Worm (Caenorhabditis elegans) whole organism, L1 larva: ENCODE results near the gene Y51A2A.16.
A peak's percentile ranks its signal among the peaks of the same experiment; 100 is the strongest.

Experiments used
- C04F5.9 ChIP-seq: sonication (generic microtip); optimal IDR thresholded peaks from 2 replicates; lab custom pipeline; 2016; ENCODE audit warnings: missing genetic modification characterization, missing compliant biosample characterization
- F16B12.6 ChIP-seq: fragments of 150-350 bp; optimal IDR thresholded peaks from 2 replicates; lab custom pipeline; 2014; ENCODE audit warnings: missing biosample characterization, missing genetic modification characterization
- Y116A8C.19 ChIP-seq: sonication (generic microtip); optimal IDR thresholded peaks from 2 replicates; lab custom pipeline; 2016; ENCODE audit warnings: missing compliant biosample characterization, missing genetic modification characterization, borderline replicate concordance
- alr-1 ChIP-seq: fragments of 200-800 bp; sonication (Bioruptor generic); optimal IDR thresholded peaks from 2 replicates; lab custom pipeline; 2018; ENCODE audit warnings: borderline replicate concordance, mild to moderate bottlenecking, missing genetic modification characterization, missing compliant biosample characterization
- aly-2 ChIP-seq: fragments of 150-350 bp; optimal IDR thresholded peaks from 2 replicates; lab custom pipeline; 2014; ENCODE audit warnings: missing biosample characterization, missing genetic modification characterization
- ceh-63 ChIP-seq: fragments of 200-800 bp; sonication (Bioruptor generic); optimal IDR thresholded peaks from 2 replicates; lab custom pipeline; 2018; ENCODE audit warnings: mild to moderate bottlenecking, missing genetic modification characterization, missing compliant biosample characterization
- ceh-90 ChIP-seq: sonication (generic microtip); optimal IDR thresholded peaks from 2 replicates; lab custom pipeline; 2016; ENCODE audit warnings: missing genetic modification characterization, missing compliant biosample characterization
- ces-1 ChIP-seq: fragments of 150-350 bp; optimal IDR thresholded peaks from 2 replicates; lab custom pipeline; 2014; ENCODE audit warnings: missing biosample characterization, missing genetic modification reagents, missing genetic modification characterization
- dsc-1 ChIP-seq: sonication (generic microtip); optimal IDR thresholded peaks from 2 replicates; lab custom pipeline; 2016; ENCODE audit warnings: mild to moderate bottlenecking, missing genetic modification characterization, missing compliant biosample characterization
- efl-1 ChIP-seq, 4 experiments: fragments of 150-350 bp; optimal IDR thresholded peaks in 3 of 4; peaks in 1 of 4; 1 replicate in 1 of 4; 2 replicates in 3 of 4; lab custom pipeline; 2014; ENCODE audit warnings: missing biosample characterization in 2 of 4, missing genetic modification characterization in 2 of 4, missing genetic modification reagents in 2 of 4
- efl-3 ChIP-seq: fragments of 200-800 bp; sonication (Bioruptor generic); optimal IDR thresholded peaks from 2 replicates; lab custom pipeline; 2018; ENCODE audit warnings: mild to moderate bottlenecking, missing genetic modification characterization, missing compliant biosample characterization
- egl-27 ChIP-seq, 2 experiments: fragments of 150-350 bp in 1 of 2; sonication (generic microtip); optimal IDR thresholded peaks; 3 replicates each; lab custom pipeline; 2017 to 2018; ENCODE audit warnings: missing biosample characterization in 2 of 2, missing genetic modification characterization in 2 of 2, missing genetic modification reagents in 2 of 2
- elt-2 ChIP-seq: sonication (generic microtip); optimal IDR thresholded peaks from 2 replicates; lab custom pipeline; 2016; ENCODE audit warnings: missing genetic modification characterization, mild to moderate bottlenecking, inconsistent platforms, missing compliant biosample characterization, missing genetic modification reagents
- grh-1 ChIP-seq: fragments of 200-800 bp; sonication (Bioruptor generic); IDR thresholded peaks from 2 replicates; pipeline ENCODE4 v1.3.6; 2022; ENCODE audit warnings: missing genetic modification reagents, missing genetic modification characterization, missing compliant biosample characterization
- hlh-4 ChIP-seq: sonication (generic microtip); optimal IDR thresholded peaks from 2 replicates; lab custom pipeline; 2016; ENCODE audit warnings: mild to moderate bottlenecking, missing genetic modification characterization, missing compliant biosample characterization
- hpl-2 ChIP-seq: fragments of 150-350 bp; optimal IDR thresholded peaks from 2 replicates; lab custom pipeline; 2014; ENCODE audit warnings: missing biosample characterization, missing genetic modification reagents, missing genetic modification characterization
- lin-14 ChIP-seq: fragments of 200-800 bp; sonication (Bioruptor generic); optimal IDR thresholded peaks from 2 replicates; lab custom pipeline; 2018; ENCODE audit warnings: mild to moderate bottlenecking, missing genetic modification characterization, moderate library complexity, missing compliant biosample characterization
- lin-35 ChIP-seq, 2 experiments: fragments of 150-350 bp; optimal IDR thresholded peaks; 2 replicates each; lab custom pipeline; 2014; ENCODE audit warnings: missing biosample characterization in 2 of 2, missing genetic modification characterization in 2 of 2, missing genetic modification reagents in 2 of 2
- mab-9 ChIP-seq: fragments of 200-800 bp; sonication (Bioruptor generic); IDR thresholded peaks from 2 replicates; pipeline ENCODE4 v1.3.6; 2022; ENCODE audit warnings: missing genetic modification reagents, missing genetic modification characterization, missing compliant biosample characterization
- nhr-11 ChIP-seq: fragments of 150-350 bp; optimal IDR thresholded peaks from 2 replicates; lab custom pipeline; 2014; ENCODE audit warnings: missing biosample characterization, missing genetic modification characterization
- nhr-237 ChIP-seq: fragments of 150-350 bp; optimal IDR thresholded peaks from 2 replicates; lab custom pipeline; 2014; ENCODE audit warnings: missing biosample characterization, missing genetic modification characterization
- nhr-28 ChIP-seq: fragments of 150-350 bp; optimal IDR thresholded peaks from 2 replicates; lab custom pipeline; 2014; ENCODE audit warnings: missing biosample characterization, missing genetic modification characterization
- nhr-47 ChIP-seq: sonication (generic microtip); optimal IDR thresholded peaks from 2 replicates; lab custom pipeline; 2016; ENCODE audit warnings: mild to moderate bottlenecking, missing genetic modification characterization, moderate library complexity, missing compliant biosample characterization
- nhr-76 ChIP-seq: sonication (generic microtip); optimal IDR thresholded peaks from 2 replicates; lab custom pipeline; 2017; ENCODE audit warnings: missing biosample characterization, missing genetic modification characterization
- nhr-84 ChIP-seq: sonication (generic microtip); optimal IDR thresholded peaks from 2 replicates; lab custom pipeline; 2017; ENCODE audit warnings: missing biosample characterization, missing genetic modification characterization
- nhr-85 ChIP-seq: sonication (generic microtip); peaks from one replicate; lab custom pipeline; 2016; ENCODE audit warnings: missing genetic modification characterization, inconsistent platforms, missing compliant biosample characterization
- nhr-90 ChIP-seq: sonication (generic microtip); optimal IDR thresholded peaks from 2 replicates; lab custom pipeline; 2016; ENCODE audit warnings: mild to moderate bottlenecking, missing genetic modification characterization, missing compliant biosample characterization; ENCODE audit not compliant: poor library complexity
- pqm-1 ChIP-seq: sonication (generic microtip); optimal IDR thresholded peaks from 3 replicates; lab custom pipeline; 2017; ENCODE audit warnings: missing biosample characterization, missing genetic modification characterization
- sox-4 ChIP-seq: sonication (generic microtip); optimal IDR thresholded peaks from 2 replicates; lab custom pipeline; 2016; ENCODE audit warnings: missing genetic modification characterization, missing compliant biosample characterization
- sptf-1 ChIP-seq: fragments of 150-350 bp; optimal IDR thresholded peaks from 2 replicates; lab custom pipeline; 2014; ENCODE audit warnings: missing biosample characterization, missing genetic modification characterization
- sup-37 ChIP-seq: fragments of 200-800 bp; sonication (Bioruptor generic); optimal IDR thresholded peaks from 2 replicates; lab custom pipeline; 2018; ENCODE audit warnings: mild to moderate bottlenecking, missing genetic modification characterization, missing compliant biosample characterization
- swsn-7 ChIP-seq: sonication (generic microtip); optimal IDR thresholded peaks from 2 replicates; lab custom pipeline; 2016; ENCODE audit warnings: missing genetic modification characterization, missing compliant biosample characterization
- tlp-1 ChIP-seq: fragments of 150-350 bp; optimal IDR thresholded peaks from 2 replicates; lab custom pipeline; 2014; ENCODE audit warnings: missing biosample characterization, missing genetic modification characterization
- unc-98 ChIP-seq: fragments of 200-800 bp; sonication (Bioruptor generic); IDR thresholded peaks from 2 replicates; pipeline ENCODE4 v1.3.6; 2022; ENCODE audit warnings: missing genetic modification characterization, missing compliant biosample characterization
- zag-1 ChIP-seq: fragments of 150-350 bp; optimal IDR thresholded peaks from 2 replicates; lab custom pipeline; 2014; ENCODE audit warnings: missing biosample characterization, missing genetic modification characterization
- zip-4 ChIP-seq: fragments of 200-800 bp; sonication (Bioruptor generic); optimal IDR thresholded peaks from 2 replicates; lab custom pipeline; 2018; ENCODE audit warnings: mild to moderate bottlenecking, missing genetic modification characterization, moderate library complexity, missing compliant biosample characterization
- ztf-4 ChIP-seq: fragments of 150-350 bp; optimal IDR thresholded peaks from 2 replicates; lab custom pipeline; 2014; ENCODE audit warnings: missing biosample characterization, missing genetic modification characterization

Y51A2A.16 gene

ce11 chrV:18268744-18269143 lies 11.9 kb downstream of the Y51A2A.16 start, which contains the start of gene fbxa-213 (continued):
- no peak for TF ChIP-seq dsc-1 (tag; lab: Kevin White, UChicago)

ce11 chrV:18266238-18266637 lies 14.4 kb downstream of the Y51A2A.16 start, which contains the start of gene R10E8.6:
Gene R10E8.6 (minus strand): TSS chrV:18266391.
- TF ChIP-seq efl-3 (GFP tag; lab: Kevin White, UChicago) (no peak), elt-2 (tag; lab: Kevin White, UChicago) (peak; percentile 78), lin-35 (GFP tag; optimal IDR thresholded peaks at IDR 0.05; lab: Kevin White, UChicago) (peak in 1 of 2 experiments; percentile 29), efl-1 (optimal IDR thresholded peaks at IDR 0.05; lab: Kevin White, UChicago) (no peak), efl-1 (GFP tag; optimal IDR thresholded peaks at IDR 0.05 in 1 of 2; lab: Kevin White, UChicago) (peak in 1 of 2 experiments; percentile 36), tlp-1 (tag; lab: Kevin White, UChicago) (peak; percentile 52), nhr-84 (tag; lab: Kevin White, UChicago) (no peak), unc-98 (GFP tag; lab: Robert Waterston, UW) (no peak), sup-37 (no peak), nhr-90 (tag; lab: Kevin White, UChicago) (no peak)

- TF ChIP-seq nhr-47 (tag; lab: Kevin White, UChicago) (no peak), hlh-4 (tag; lab: Kevin White, UChicago) (no peak), nhr-84 (tag; lab: Kevin White, UChicago) (no peak), efl-1 (optimal IDR thresholded peaks at IDR 0.05; lab: Kevin White, UChicago) (no peak), efl-1 (GFP tag; optimal IDR thresholded peaks at IDR 0.05 in 1 of 2; lab: Kevin White, UChicago) (peak in 1 of 2 experiments; percentile 75), zip-4 (GFP tag; lab: Kevin White, UChicago) (no peak)
These were observed 15.2 kb downstream of the Y51A2A.16 start for ce11 chrV:18265514-18265913.

ce11 chrV:18254483-18254882 lies 26.2 kb downstream of the Y51A2A.16 start, which contains the start of gene R10E8.5:
Gene R10E8.5 (plus strand): TSS chrV:18254783.
- TF ChIP-seq C04F5.9 (no peak), tlp-1 (tag; lab: Kevin White, UChicago) (no peak)

ce11 chrV:18253494-18253893 lies 27.2 kb downstream of the Y51A2A.16 start, which contains the start of gene R10E8.2:
Gene R10E8.2 (plus strand): TSS chrV:18253794.
- TF ChIP-seq pqm-1 (no peak), Y116A8C.19 (tag; lab: Kevin White, UChicago) (no peak), grh-1 (GFP tag; lab: Robert Waterston, UW) (no peak), sup-37 (no peak), dsc-1 (tag; lab: Kevin White, UChicago) (no peak), nhr-76 (tag; lab: Kevin White, UChicago) (no peak)

- TF ChIP-seq sup-37 (no peak), alr-1 (no peak), elt-2 (tag; lab: Kevin White, UChicago) (peak; percentile 18), ztf-4 (tag; lab: Kevin White, UChicago) (no peak), dsc-1 (tag; lab: Kevin White, UChicago) (no peak), nhr-76 (tag; lab: Kevin White, UChicago) (no peak)
These were observed 28.4 kb downstream of the Y51A2A.16 start, which contains the start of gene R10E8.1 for ce11 chrV:18252239-18252638. Gene R10E8.1 (minus strand): TSS chrV:18252416.

- TF ChIP-seq F16B12.6 (tag; lab: Kevin White, UChicago): no peak
- TF ChIP-seq dsc-1 (tag; lab: Kevin White, UChicago): no peak
- no peak for TF ChIP-seq nhr-85 (tag; lab: Kevin White, UChicago)
- no peak for TF ChIP-seq hpl-2 (GFP tag; lab: Kevin White, UChicago)
- TF ChIP-seq nhr-11 (tag; lab: Kevin White, UChicago): no peak
- no peak for TF ChIP-seq swsn-7 (tag; lab: Kevin White, UChicago)
- no peak for TF ChIP-seq hlh-4 (tag; lab: Kevin White, UChicago)
- no peak for TF ChIP-seq mab-9 (GFP tag; lab: Robert Waterston, UW)
- TF ChIP-seq unc-98 (GFP tag; lab: Robert Waterston, UW): no peak
- TF ChIP-seq sup-37: no peak
- TF ChIP-seq ceh-63 (GFP tag; lab: Kevin White, UChicago): no peak
- no peak for TF ChIP-seq egl-27 (tag; optimal IDR thresholded peaks at IDR 0.05; lab: Kevin White, UChicago)
- no peak for TF ChIP-seq lin-35 (GFP tag; optimal IDR thresholded peaks at IDR 0.05; lab: Kevin White, UChicago)
- no peak for TF ChIP-seq ces-1 (GFP tag; lab: Kevin White, UChicago)
- no peak for TF ChIP-seq zag-1 (tag; lab: Kevin White, UChicago)
- no peak for TF ChIP-seq nhr-237 (tag; lab: Kevin White, UChicago)
- no peak for TF ChIP-seq ceh-90
- no peak for TF ChIP-seq ztf-4 (tag; lab: Kevin White, UChicago)
- TF ChIP-seq sox-4 (tag; lab: Kevin White, UChicago): no peak
- TF ChIP-seq nhr-28 (tag; lab: Kevin White, UChicago): no peak
- TF ChIP-seq sptf-1 (tag; lab: Kevin White, UChicago): no peak
- TF ChIP-seq elt-2 (tag; lab: Kevin White, UChicago): peak; percentile 92
- no peak for TF ChIP-seq aly-2 (tag; lab: Kevin White, UChicago)
- TF ChIP-seq nhr-90 (tag; lab: Kevin White, UChicago): no peak
- peak; percentile 4 for TF ChIP-seq lin-14 (GFP tag; lab: Kevin White, UChicago)
- TF ChIP-seq pqm-1: peak; percentile 9
These were observed 34.6 kb downstream of the Y51A2A.16 start for ce11 chrV:18246077-18246476.
